Fruit fly (Drosophila melanogaster) Kc167 (cell line): ENCODE data around the gene CG18294.

Experiments used
- Myc ChIP-seq: fragments of >200 bp; optimal IDR thresholded peaks from 2 replicates; lab custom pipeline; 2017; ENCODE audit warnings: missing external identifiers
- Sin3A ChIP-seq: fragments of >200 bp; optimal IDR thresholded peaks from 2 replicates; lab custom pipeline; 2018; ENCODE audit warnings: missing external identifiers
- h ChIP-seq: fragments of >200 bp; optimal IDR thresholded peaks from 3 replicates; lab custom pipeline; 2018; ENCODE audit warnings: missing external identifiers
- insv ChIP-seq: fragments of >200 bp; optimal IDR thresholded peaks from 3 replicates; lab custom pipeline; 2018; ENCODE audit warnings: missing external identifiers
- psq ChIP-seq: fragments of >200 bp; optimal IDR thresholded peaks from 2 replicates; lab custom pipeline; 2017; ENCODE audit warnings: missing external identifiers
- ttk ChIP-seq: sonication (Bioruptor generic); optimal IDR thresholded peaks from 2 replicates; lab custom pipeline; 2017; ENCODE audit warnings: missing external identifiers

The CG18294 gene

DNA sequence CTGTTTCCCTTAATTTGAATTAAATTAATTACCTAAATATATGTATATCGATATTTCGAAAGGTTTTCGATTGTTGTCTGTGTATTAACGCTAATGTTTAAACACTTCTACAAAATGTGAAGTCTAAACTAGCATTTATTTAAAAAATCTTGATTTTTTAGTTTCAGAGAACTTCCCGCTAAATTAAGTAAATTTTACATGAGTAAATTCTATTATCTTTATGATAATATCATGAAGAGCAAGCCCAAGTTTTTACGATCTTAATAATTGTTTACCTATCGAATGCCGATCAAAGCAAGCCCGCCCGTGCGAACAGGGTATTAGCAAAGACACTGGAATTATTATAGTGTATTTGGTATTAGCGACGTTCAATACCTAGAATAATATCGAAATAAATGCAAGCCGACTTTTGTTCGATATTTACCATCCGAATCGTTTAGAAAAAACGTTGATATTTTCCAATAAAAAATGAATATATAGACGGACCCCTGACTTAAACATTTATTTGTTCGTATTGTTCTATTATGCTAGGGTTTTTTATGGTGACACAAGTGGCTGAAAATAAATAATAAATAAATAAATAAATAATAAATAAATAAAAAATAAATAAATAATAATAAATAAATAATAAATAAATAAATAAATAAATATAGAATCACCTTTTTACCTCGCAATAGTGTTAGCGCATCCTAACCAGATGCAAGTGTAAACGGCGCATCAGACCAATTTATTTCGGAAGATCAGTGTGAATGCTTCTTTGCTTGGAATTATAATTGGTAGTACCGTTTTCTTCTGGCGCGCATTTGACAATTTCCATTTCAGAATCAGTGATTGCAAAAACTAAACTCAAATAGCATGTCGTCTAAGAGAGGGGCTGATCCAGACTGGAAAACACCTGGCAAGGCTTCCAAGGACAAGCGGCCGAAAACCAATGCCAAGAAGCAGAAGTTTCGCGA, 28.7 kb downstream of the CG18294 start, which contains the start of the genes CG33062 and Chd3:
TSS of gene CG33062 (minus strand) at position 51 of the 956 bp plus-strand sequence.
TSS of gene Chd3 (plus strand) at position 780 of the 956 bp plus-strand sequence.
- TF ChIP-seq Myc (lab: Kevin White, UChicago) = no peak
- no peak for TF ChIP-seq psq
- no peak for TF ChIP-seq ttk
- TF ChIP-seq h = no peak
- TF ChIP-seq Sin3A (lab: Kevin White, UChicago) = no peak
- TF ChIP-seq insv (lab: Kevin White, UChicago) = no peak

DNA sequence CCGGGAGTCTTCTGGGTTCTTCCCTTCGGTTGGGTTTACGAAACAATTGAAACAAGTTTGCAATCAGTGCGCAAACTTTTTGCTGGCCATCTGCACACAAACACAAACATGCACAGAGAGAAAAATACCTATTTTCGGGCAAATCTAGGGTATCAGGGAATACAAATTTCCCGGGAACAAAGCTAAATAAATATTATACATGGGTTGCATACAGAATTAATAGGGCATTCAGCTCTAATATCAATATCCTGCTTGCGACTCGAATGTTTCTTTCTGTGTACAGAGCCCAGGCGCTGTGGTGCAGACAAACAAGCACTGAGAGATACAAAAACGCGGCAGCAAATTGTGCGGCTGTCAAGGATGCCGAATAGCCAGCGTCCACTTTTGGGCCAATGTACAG, 31.3 kb downstream of the CG18294 start:
- no peak for TF ChIP-seq psq

dm6 chr3L:19442239-19442638, 33.1 kb downstream of the CG18294 start:
- TF ChIP-seq insv (lab: Kevin White, UChicago) (no peak), h (no peak), ttk (no peak), Myc (lab: Kevin White, UChicago) (no peak), psq (no peak), Sin3A (lab: Kevin White, UChicago) (no peak)
